Fruit fly (Drosophila melanogaster) whole organism, embryonic: ENCODE results near the gene mib1.

ENCODE experiments used
- Bgb ChIP-seq: fragments of 200-800 bp; sonication (Bioruptor generic); IDR thresholded peaks from 2 replicates; pipeline ENCODE4 v1.3.6; 2022; ENCODE audit warnings: missing biosample characterization, missing genetic modification characterization; ENCODE audit not compliant: partially characterized antibody
- CG10147 ChIP-seq: fragments of 200-800 bp; sonication (Bioruptor generic); optimal IDR thresholded peaks from 2 replicates; lab custom pipeline; 2019; ENCODE audit warnings: missing biosample characterization, mild to moderate bottlenecking, missing genetic modification characterization, moderate library complexity
- CG11695 ChIP-seq: fragments of 200-800 bp; sonication (Bioruptor generic); IDR thresholded peaks from 3 replicates; pipeline ENCODE4 v1.3.6; 2022; ENCODE audit warnings: missing biosample characterization, missing genetic modification characterization
- CG12219 ChIP-seq: fragments of 200-800 bp; sonication (Bioruptor generic); optimal IDR thresholded peaks from 3 replicates; lab custom pipeline; 2018; ENCODE audit warnings: missing biosample characterization, mild to moderate bottlenecking, missing genetic modification characterization
- CG12236 ChIP-seq: fragments of 200-800 bp; sonication (Bioruptor generic); optimal IDR thresholded peaks from 2 replicates; lab custom pipeline; 2016; ENCODE audit warnings: missing biosample characterization, missing genetic modification characterization
- CG13424 ChIP-seq: fragments of 200-800 bp; sonication (Bioruptor generic); optimal IDR thresholded peaks from 2 replicates; lab custom pipeline; 2019; ENCODE audit warnings: missing biosample characterization, mild to moderate bottlenecking, missing genetic modification characterization, moderate library complexity
- CG14441 ChIP-seq: fragments of 200-800 bp; sonication (Bioruptor generic); IDR thresholded peaks from 2 replicates; pipeline ENCODE4 v1.3.6; 2022; ENCODE audit warnings: missing biosample characterization, missing genetic modification characterization
- CG15269 ChIP-seq: fragments of 200-800 bp; sonication (Bioruptor generic); optimal IDR thresholded peaks from 2 replicates; lab custom pipeline; 2018; ENCODE audit warnings: missing biosample characterization, mild to moderate bottlenecking, missing genetic modification characterization, moderate library complexity
- CG1603 ChIP-seq: fragments of 200-800 bp; sonication (Bioruptor generic); optimal IDR thresholded peaks from 2 replicates; lab custom pipeline; 2019; ENCODE audit warnings: missing biosample characterization, mild to moderate bottlenecking, missing genetic modification characterization, moderate library complexity
- CG16813 ChIP-seq: fragments of 200-800 bp; sonication (Bioruptor generic); IDR thresholded peaks from 3 replicates; pipeline ENCODE4 v1.3.6; 2022; ENCODE audit warnings: missing biosample characterization, missing genetic modification characterization; ENCODE audit not compliant: partially characterized antibody
- CG17359 ChIP-seq: fragments of 200-800 bp; sonication (Bioruptor generic); optimal IDR thresholded peaks from 3 replicates; lab custom pipeline; 2018; ENCODE audit warnings: missing biosample characterization, mild to moderate bottlenecking, missing genetic modification characterization, moderate library complexity
- CG18476 ChIP-seq: fragments of 200-800 bp; sonication (Bioruptor generic); optimal IDR thresholded peaks from 2 replicates; lab custom pipeline; 2016; ENCODE audit warnings: missing biosample characterization, mild to moderate bottlenecking, missing genetic modification characterization
- CG18599 ChIP-seq: fragments of 200-800 bp; sonication (Bioruptor generic); optimal IDR thresholded peaks from 3 replicates; lab custom pipeline; 2017; ENCODE audit warnings: missing biosample characterization, missing genetic modification characterization, mild to moderate bottlenecking, moderate library complexity, missing genetic modification reagents
- CG2129 ChIP-seq: fragments of 200-800 bp; sonication (Bioruptor generic); IDR thresholded peaks from 2 replicates; pipeline ENCODE4 v1.3.6; 2022; ENCODE audit warnings: missing biosample characterization, missing genetic modification characterization; ENCODE audit not compliant: partially characterized antibody
- CG33213 ChIP-seq: fragments of 200-800 bp; sonication (Bioruptor generic); optimal IDR thresholded peaks from 3 replicates; lab custom pipeline; 2016; ENCODE audit warnings: missing biosample characterization, missing genetic modification characterization
- CG4360 ChIP-seq: fragments of 200-800 bp; sonication (Bioruptor generic); IDR thresholded peaks from 2 replicates; pipeline ENCODE4 v1.3.6; 2022; ENCODE audit warnings: missing biosample characterization, missing genetic modification characterization
- CG9609 ChIP-seq: fragments of 200-800 bp; sonication (Bioruptor generic); optimal IDR thresholded peaks from 3 replicates; lab custom pipeline; 2016; ENCODE audit warnings: missing biosample characterization, missing genetic modification characterization
- Eip74EF ChIP-seq, 2 experiments: fragments of 200-800 bp in 1 of 2; fragments of >200 bp in 1 of 2; sonication (Bioruptor generic) in 1 of 2; optimal IDR thresholded peaks; 2 replicates each; lab custom pipeline; 2017 to 2019; ENCODE audit warnings: missing biosample characterization in 2 of 2, missing genetic modification characterization in 2 of 2, mild to moderate bottlenecking in 1 of 2, moderate library complexity in 1 of 2
- HLH4C ChIP-seq: fragments of 200-800 bp; sonication (Bioruptor generic); IDR thresholded peaks from 3 replicates; pipeline ENCODE4 v1.3.6; 2022; ENCODE audit warnings: missing biosample characterization, missing genetic modification characterization; ENCODE audit not compliant: partially characterized antibody
- HLH54F ChIP-seq: fragments of 200-800 bp; sonication (Bioruptor generic); optimal IDR thresholded peaks from 3 replicates; lab custom pipeline; 2016; ENCODE audit warnings: missing biosample characterization, missing genetic modification characterization
- Kr ChIP-seq: fragments of 200-800 bp; sonication (Bioruptor generic); optimal IDR thresholded peaks from 2 replicates; lab custom pipeline; 2017; ENCODE audit warnings: missing biosample characterization, mild to moderate bottlenecking, missing genetic modification characterization
- Lim3 ChIP-seq: fragments of 200-800 bp; sonication (Bioruptor generic); IDR thresholded peaks from 2 replicates; pipeline ENCODE4 v1.3.6; 2022; ENCODE audit warnings: missing biosample characterization, missing genetic modification characterization
- Opbp ChIP-seq: fragments of 200-800 bp; sonication (Bioruptor generic); IDR thresholded peaks from 3 replicates; pipeline ENCODE4 v1.3.6; 2022; ENCODE audit warnings: missing biosample characterization, missing genetic modification characterization; ENCODE audit not compliant: partially characterized antibody
- Sox102F ChIP-seq: fragments of 200-800 bp; sonication (Bioruptor generic); optimal IDR thresholded peaks from 2 replicates; lab custom pipeline; 2018; ENCODE audit warnings: missing biosample characterization, mild to moderate bottlenecking, missing genetic modification characterization, moderate library complexity
- Stat92E ChIP-seq, 3 experiments: fragments of >200 bp in 2 of 3; fragments of 200-800 bp in 1 of 3; sonication (Bioruptor generic) in 1 of 3; optimal IDR thresholded peaks; 2 replicates each; lab custom pipeline; 2017 to 2019; ENCODE audit warnings: missing biosample characterization in 3 of 3, missing genetic modification characterization in 3 of 3, mild to moderate bottlenecking in 1 of 3, moderate library complexity in 1 of 3
- ash1 ChIP-seq: fragments of 200-800 bp; sonication (Bioruptor generic); optimal IDR thresholded peaks from 2 replicates; lab custom pipeline; 2018; ENCODE audit warnings: missing biosample characterization, mild to moderate bottlenecking, missing genetic modification characterization
- cato ChIP-seq: fragments of 200-800 bp; sonication (Bioruptor generic); optimal IDR thresholded peaks from 2 replicates; lab custom pipeline; 2016; ENCODE audit warnings: missing biosample characterization, missing genetic modification characterization, borderline replicate concordance
- cg ChIP-seq: fragments of 200-800 bp; sonication (Bioruptor generic); optimal IDR thresholded peaks from 3 replicates; lab custom pipeline; 2019; ENCODE audit warnings: missing biosample characterization, mild to moderate bottlenecking, missing genetic modification characterization, moderate library complexity
- dpn ChIP-seq, 2 experiments: fragments of 200-800 bp; sonication (Bioruptor generic); optimal IDR thresholded peaks; 3 replicates each; lab custom pipeline; 2016; ENCODE audit warnings: missing biosample characterization in 2 of 2, missing genetic modification characterization in 2 of 2
- dysf ChIP-seq: fragments of 200-800 bp; sonication (Bioruptor generic); IDR thresholded peaks from 3 replicates; pipeline ENCODE4 v1.3.6; 2022; ENCODE audit warnings: missing biosample characterization, missing genetic modification characterization
- gcm ChIP-seq: fragments of 200-800 bp; sonication (Bioruptor generic); optimal IDR thresholded peaks from 2 replicates; lab custom pipeline; 2019; ENCODE audit warnings: missing biosample characterization, mild to moderate bottlenecking, missing genetic modification characterization, moderate library complexity
- gcm2 ChIP-seq: fragments of 200-800 bp; sonication (Bioruptor generic); optimal IDR thresholded peaks from 2 replicates; lab custom pipeline; 2016; ENCODE audit warnings: missing biosample characterization, missing genetic modification characterization
- gro ChIP-seq: fragments of 200-800 bp; sonication (Bioruptor generic); optimal IDR thresholded peaks from 2 replicates; lab custom pipeline; 2016; ENCODE audit warnings: missing biosample characterization, missing genetic modification characterization
- gsb-n ChIP-seq: fragments of 200-800 bp; sonication (Bioruptor generic); optimal IDR thresholded peaks from 3 replicates; lab custom pipeline; 2018; ENCODE audit warnings: missing biosample characterization, mild to moderate bottlenecking, missing genetic modification characterization
- insv ChIP-seq, 2 experiments: fragments of 200-800 bp; sonication (Bioruptor generic); optimal IDR thresholded peaks; 3 replicates each; lab custom pipeline; 2016 to 2018; ENCODE audit warnings: missing biosample characterization in 2 of 2, missing genetic modification characterization in 2 of 2
- kni ChIP-seq: fragments of 200-800 bp; sonication (Bioruptor generic); optimal IDR thresholded peaks from 3 replicates; lab custom pipeline; 2017; ENCODE audit warnings: mild to moderate bottlenecking, missing biosample characterization, missing genetic modification reagents, missing genetic modification characterization
- lilli ChIP-seq: fragments of 200-800 bp; sonication (Bioruptor generic); optimal IDR thresholded peaks from 3 replicates; lab custom pipeline; 2016; ENCODE audit warnings: missing biosample characterization, missing genetic modification characterization
- nerfin-1 ChIP-seq: fragments of 200-800 bp; sonication (Bioruptor generic); optimal IDR thresholded peaks from 3 replicates; lab custom pipeline; 2019; ENCODE audit warnings: missing biosample characterization, mild to moderate bottlenecking, missing genetic modification characterization, moderate library complexity
- nerfin-2 ChIP-seq: fragments of 200-800 bp; sonication (Bioruptor generic); IDR thresholded peaks from 2 replicates; pipeline ENCODE4 v1.3.6; 2022; ENCODE audit warnings: missing biosample characterization, missing genetic modification characterization; ENCODE audit not compliant: partially characterized antibody
- nom ChIP-seq: fragments of 200-800 bp; sonication (Bioruptor generic); optimal IDR thresholded peaks from 2 replicates; lab custom pipeline; 2017; ENCODE audit warnings: missing biosample characterization, missing genetic modification characterization, mild to moderate bottlenecking, moderate library complexity, missing genetic modification reagents
- odd ChIP-seq: fragments of 200-800 bp; sonication (Bioruptor generic); optimal IDR thresholded peaks from 2 replicates; lab custom pipeline; 2017; ENCODE audit warnings: missing biosample characterization, mild to moderate bottlenecking, missing genetic modification characterization
- pfk ChIP-seq: fragments of 200-800 bp; sonication (Bioruptor generic); optimal IDR thresholded peaks from 2 replicates; lab custom pipeline; 2018; ENCODE audit warnings: missing biosample characterization, mild to moderate bottlenecking, missing genetic modification characterization, moderate library complexity
- pita ChIP-seq: fragments of 200-800 bp; sonication (Bioruptor generic); optimal IDR thresholded peaks from 2 replicates; lab custom pipeline; 2017; ENCODE audit warnings: missing biosample characterization, mild to moderate bottlenecking, missing genetic modification characterization
- pum ChIP-seq: fragments of 200-800 bp; sonication (Bioruptor generic); optimal IDR thresholded peaks from 2 replicates; lab custom pipeline; 2016; ENCODE audit warnings: missing biosample characterization, missing genetic modification characterization
- scrt ChIP-seq: fragments of 200-800 bp; sonication (Bioruptor generic); optimal IDR thresholded peaks from 2 replicates; lab custom pipeline; 2018; ENCODE audit warnings: missing biosample characterization, mild to moderate bottlenecking, missing genetic modification characterization, moderate library complexity
- tll ChIP-seq, 2 experiments: fragments of 200-800 bp in 1 of 2; fragments of >200 bp in 1 of 2; sonication (Bioruptor generic) in 1 of 2; optimal IDR thresholded peaks; 2 replicates each; lab custom pipeline; 2017 to 2019; ENCODE audit warnings: missing biosample characterization in 2 of 2, missing genetic modification characterization in 2 of 2, mild to moderate bottlenecking in 1 of 2, moderate library complexity in 1 of 2

Gene mib1

dm6 chr3L:15967588-15968500 lies 43.8 kb downstream of the mib1 start, which contains the start of the genes Brr2 and CG10516 (continued):
- TF ChIP-seq gcm (GFP tag; lab: Kevin White, UChicago) = no peak
- TF ChIP-seq Opbp (GFP tag; lab: Robert Waterston, UW) = no peak
- TF ChIP-seq nerfin-1 (tag; lab: Kevin White, UChicago) = peak; percentile 19
- TF ChIP-seq cato (GFP tag; lab: Kevin White, UChicago) = no peak
- TF ChIP-seq gcm2 = no peak
- no peak for TF ChIP-seq CG17359 (tag; lab: Kevin White, UChicago)
- TF ChIP-seq CG13424 (tag; lab: Kevin White, UChicago) = peak; percentile 49
- TF ChIP-seq gro (GFP tag; lab: Kevin White, UChicago) = no peak
- TF ChIP-seq scrt (GFP tag; lab: Kevin White, UChicago) = no peak
- peak in 1 of 3 experiments; percentile 63 for TF ChIP-seq Stat92E (GFP tag; optimal IDR thresholded peaks at IDR 0.05; lab: Kevin White, UChicago)
- no peak for TF ChIP-seq pfk
- TF ChIP-seq CG4360 (GFP tag; lab: Robert Waterston, UW) = no peak
- peak; percentile 43 for TF ChIP-seq CG33213 (GFP tag; lab: Kevin White, UChicago)
- peak; percentile 37 for TF ChIP-seq HLH54F (GFP tag; lab: Kevin White, UChicago)
- TF ChIP-seq Kr = no peak
- no peak for TF ChIP-seq odd (GFP tag; lab: Kevin White, UChicago)
- no peak for TF ChIP-seq ash1 (GFP tag; lab: Kevin White, UChicago)
- no peak for TF ChIP-seq Eip74EF (GFP tag; optimal IDR thresholded peaks at IDR 0.05; lab: Kevin White, UChicago)
- no peak for TF ChIP-seq CG15269 (tag; lab: Kevin White, UChicago)
- no peak for TF ChIP-seq Lim3 (GFP tag; lab: Robert Waterston, UW)
- TF ChIP-seq CG14441 (GFP tag; lab: Robert Waterston, UW) = no peak
- no peak; the same call in 1 of the 3 replicates for TF ChIP-seq CG16813 (GFP tag; lab: Robert Waterston, UW)
- 0 out of 3 replicates have a peak, but pooled peaks have one; percentile 37 for TF ChIP-seq HLH4C (GFP tag; lab: Robert Waterston, UW)
- no peak for TF ChIP-seq nom
- no peak for TF ChIP-seq CG18476
- TF ChIP-seq tll (GFP tag; optimal IDR thresholded peaks at IDR 0.05; lab: Kevin White, UChicago) = peak in 1 of 2 experiments; percentile 10
- no peak for TF ChIP-seq CG2129
- peak in 1 of 2 experiments; percentile 22 for TF ChIP-seq dpn (GFP tag; optimal IDR thresholded peaks at IDR 0.05; lab: Kevin White, UChicago)
- no peak for TF ChIP-seq CG18599
- peak; percentile 11 for TF ChIP-seq pum
- no peak for TF ChIP-seq cg
- no peak for TF ChIP-seq pita (GFP tag; lab: Kevin White, UChicago)
- TF ChIP-seq Bgb (GFP tag; lab: Robert Waterston, UW) = 0 out of 2 replicates have a peak, but pooled peaks have one; percentile 5
- no peak for TF ChIP-seq CG10147 (GFP tag; lab: Kevin White, UChicago)
- no peak for TF ChIP-seq CG12236 (GFP tag; lab: Kevin White, UChicago)
- TF ChIP-seq dysf (GFP tag; lab: Robert Waterston, UW) = no peak
- TF ChIP-seq CG12219 = no peak
- no peak for TF ChIP-seq gsb-n (tag; lab: Kevin White, UChicago)
- no peak for TF ChIP-seq CG11695 (GFP tag; lab: Robert Waterston, UW)
- peak; percentile 75 for TF ChIP-seq kni (GFP tag; lab: Kevin White, UChicago)
- no peak for TF ChIP-seq Sox102F (GFP tag; lab: Kevin White, UChicago)
- TF ChIP-seq CG9609 (GFP tag; lab: Kevin White, UChicago) = no peak
- TF ChIP-seq insv (GFP tag; optimal IDR thresholded peaks at IDR 0.05; lab: Kevin White, UChicago) = peak in 1 of 2 experiments; percentile 25
- 0 out of 2 replicates have a peak, but pooled peaks have one; percentile 23 for TF ChIP-seq nerfin-2 (GFP tag; lab: Robert Waterston, UW)
- TF ChIP-seq CG1603 (tag; lab: Kevin White, UChicago) = no peak
- TF ChIP-seq lilli = peak; percentile 60
